Worm (Caenorhabditis elegans) whole organism, mixed stage, embryonic: Measurements from ENCODE around the gene hpo-15.

Experiments
- ces-1 ChIP-seq: fragments of 150-350 bp; optimal IDR thresholded peaks from 2 replicates; lab custom pipeline; 2014; ENCODE audit warnings: missing biosample characterization, missing genetic modification reagents, missing genetic modification characterization
- elt-1 ChIP-seq: sonication (generic microtip); optimal IDR thresholded peaks from 2 replicates; lab custom pipeline; 2017; ENCODE audit warnings: missing genetic modification characterization, mild to moderate bottlenecking, missing compliant biosample characterization, antibody characterized with exemption, moderate library complexity, borderline replicate concordance; ENCODE audit not compliant: insufficient read depth
- lin-13 ChIP-seq: fragments of 150-350 bp; optimal IDR thresholded peaks from 2 replicates; lab custom pipeline; 2014; ENCODE audit warnings: missing biosample characterization, missing genetic modification characterization
- nhr-12 ChIP-seq: fragments of 150-350 bp; optimal IDR thresholded peaks from 2 replicates; lab custom pipeline; 2014; ENCODE audit warnings: missing biosample characterization, missing genetic modification characterization
- unc-62 ChIP-seq: fragments of 150-350 bp; optimal IDR thresholded peaks from 2 replicates; lab custom pipeline; 2014; ENCODE audit warnings: missing biosample characterization, missing genetic modification reagents, missing genetic modification characterization
- ztf-11 ChIP-seq: fragments of 150-350 bp; optimal IDR thresholded peaks from 2 replicates; lab custom pipeline; 2014; ENCODE audit warnings: missing biosample characterization, missing genetic modification characterization

- TF ChIP-seq nhr-12 (tag; lab: Kevin White, UChicago) (no peak), ztf-11 (no peak), elt-1 (tag; lab: Kevin White, UChicago) (peak; percentile 87), unc-62 (no peak), lin-13 (no peak), ces-1 (GFP tag; lab: Kevin White, UChicago) (no peak)
These were observed 9.6 kb upstream of the hpo-15 start for ce11 chrV:5523260-5523659.
